Worm (Caenorhabditis elegans) whole organism, L1 larva: ENCODE results near the gene algn-3.

Experiments
- C16A3.4 ChIP-seq: fragments of 150-350 bp; optimal IDR thresholded peaks from 2 replicates; lab custom pipeline; 2014; ENCODE audit warnings: missing biosample characterization, missing genetic modification characterization
- C34B4.2 ChIP-seq: sonication (generic microtip); optimal IDR thresholded peaks from 2 replicates; lab custom pipeline; 2017; ENCODE audit warnings: mild to moderate bottlenecking, missing genetic modification characterization, missing compliant biosample characterization
- alr-1 ChIP-seq: fragments of 200-800 bp; sonication (Bioruptor generic); optimal IDR thresholded peaks from 2 replicates; lab custom pipeline; 2018; ENCODE audit warnings: borderline replicate concordance, mild to moderate bottlenecking, missing genetic modification characterization, missing compliant biosample characterization
- blmp-1 ChIP-seq: fragments of 150-350 bp; optimal IDR thresholded peaks from 2 replicates; lab custom pipeline; 2014; ENCODE audit warnings: missing biosample characterization, missing genetic modification characterization
- ceh-63 ChIP-seq: fragments of 200-800 bp; sonication (Bioruptor generic); optimal IDR thresholded peaks from 2 replicates; lab custom pipeline; 2018; ENCODE audit warnings: mild to moderate bottlenecking, missing genetic modification characterization, missing compliant biosample characterization
- ceh-8 ChIP-seq: fragments of 200-800 bp; sonication (Bioruptor generic); optimal IDR thresholded peaks from 2 replicates; lab custom pipeline; 2018; ENCODE audit warnings: mild to moderate bottlenecking, missing genetic modification characterization, moderate library complexity, missing compliant biosample characterization
- ces-1 ChIP-seq: fragments of 150-350 bp; optimal IDR thresholded peaks from 2 replicates; lab custom pipeline; 2014; ENCODE audit warnings: missing biosample characterization, missing genetic modification reagents, missing genetic modification characterization
- dpl-1 ChIP-seq, 3 experiments: fragments of 150-350 bp in 2 of 3; sonication (generic microtip) in 1 of 3; optimal IDR thresholded peaks; 2 replicates each; lab custom pipeline; 2014 to 2017; ENCODE audit warnings: missing biosample characterization in 3 of 3, missing genetic modification characterization in 3 of 3, missing genetic modification reagents in 3 of 3
- dsc-1 ChIP-seq: sonication (generic microtip); optimal IDR thresholded peaks from 2 replicates; lab custom pipeline; 2016; ENCODE audit warnings: mild to moderate bottlenecking, missing genetic modification characterization, missing compliant biosample characterization
- efl-1 ChIP-seq, 4 experiments: fragments of 150-350 bp; optimal IDR thresholded peaks in 3 of 4; peaks in 1 of 4; 1 replicate in 1 of 4; 2 replicates in 3 of 4; lab custom pipeline; 2014; ENCODE audit warnings: missing biosample characterization in 2 of 4, missing genetic modification characterization in 2 of 4, missing genetic modification reagents in 2 of 4
- egl-27 ChIP-seq, 2 experiments: fragments of 150-350 bp in 1 of 2; sonication (generic microtip); optimal IDR thresholded peaks; 3 replicates each; lab custom pipeline; 2017 to 2018; ENCODE audit warnings: missing biosample characterization in 2 of 2, missing genetic modification characterization in 2 of 2, missing genetic modification reagents in 2 of 2
- elt-2 ChIP-seq: sonication (generic microtip); optimal IDR thresholded peaks from 2 replicates; lab custom pipeline; 2016; ENCODE audit warnings: missing genetic modification characterization, mild to moderate bottlenecking, inconsistent platforms, missing compliant biosample characterization, missing genetic modification reagents
- fkh-8 ChIP-seq: sonication (generic microtip); optimal IDR thresholded peaks from 2 replicates; lab custom pipeline; 2016; ENCODE audit warnings: mild to moderate bottlenecking, missing genetic modification characterization, missing compliant biosample characterization
- fos-1 ChIP-seq: fragments of 150-350 bp; optimal IDR thresholded peaks from 2 replicates; lab custom pipeline; 2014; ENCODE audit warnings: missing biosample characterization, missing genetic modification characterization
- grh-1 ChIP-seq: fragments of 200-800 bp; sonication (Bioruptor generic); IDR thresholded peaks from 2 replicates; pipeline ENCODE4 v1.3.6; 2022; ENCODE audit warnings: missing genetic modification reagents, missing genetic modification characterization, missing compliant biosample characterization
- hlh-4 ChIP-seq: sonication (generic microtip); optimal IDR thresholded peaks from 2 replicates; lab custom pipeline; 2016; ENCODE audit warnings: mild to moderate bottlenecking, missing genetic modification characterization, missing compliant biosample characterization
- hpl-2 ChIP-seq: fragments of 150-350 bp; optimal IDR thresholded peaks from 2 replicates; lab custom pipeline; 2014; ENCODE audit warnings: missing biosample characterization, missing genetic modification reagents, missing genetic modification characterization
- irx-1 ChIP-seq: sonication (generic microtip); optimal IDR thresholded peaks from 2 replicates; lab custom pipeline; 2016; ENCODE audit warnings: missing genetic modification characterization, missing compliant biosample characterization
- lin-13 ChIP-seq: fragments of 150-350 bp; optimal IDR thresholded peaks from 2 replicates; lab custom pipeline; 2014; ENCODE audit warnings: missing biosample characterization, missing genetic modification reagents, missing genetic modification characterization
- lin-14 ChIP-seq: fragments of 200-800 bp; sonication (Bioruptor generic); optimal IDR thresholded peaks from 2 replicates; lab custom pipeline; 2018; ENCODE audit warnings: mild to moderate bottlenecking, missing genetic modification characterization, moderate library complexity, missing compliant biosample characterization
- mef-2 ChIP-seq: fragments of 150-350 bp; optimal IDR thresholded peaks from 2 replicates; lab custom pipeline; 2014; ENCODE audit warnings: missing biosample characterization, missing genetic modification characterization
- mep-1 ChIP-seq: fragments of 150-350 bp; optimal IDR thresholded peaks from 2 replicates; lab custom pipeline; 2014; ENCODE audit warnings: missing biosample characterization, missing genetic modification characterization
- nhr-11 ChIP-seq: fragments of 150-350 bp; optimal IDR thresholded peaks from 2 replicates; lab custom pipeline; 2014; ENCODE audit warnings: missing biosample characterization, missing genetic modification characterization
- nhr-12 ChIP-seq: sonication (generic microtip); optimal IDR thresholded peaks from 2 replicates; lab custom pipeline; 2017; ENCODE audit warnings: missing biosample characterization, missing genetic modification characterization
- nhr-20 ChIP-seq: sonication (generic microtip); optimal IDR thresholded peaks from 2 replicates; lab custom pipeline; 2016; ENCODE audit warnings: mild to moderate bottlenecking, missing genetic modification characterization, missing compliant biosample characterization
- nhr-237 ChIP-seq: fragments of 150-350 bp; optimal IDR thresholded peaks from 2 replicates; lab custom pipeline; 2014; ENCODE audit warnings: missing biosample characterization, missing genetic modification characterization
- nhr-28 ChIP-seq: fragments of 150-350 bp; optimal IDR thresholded peaks from 2 replicates; lab custom pipeline; 2014; ENCODE audit warnings: missing biosample characterization, missing genetic modification characterization
- nhr-47 ChIP-seq: sonication (generic microtip); optimal IDR thresholded peaks from 2 replicates; lab custom pipeline; 2016; ENCODE audit warnings: mild to moderate bottlenecking, missing genetic modification characterization, moderate library complexity, missing compliant biosample characterization
- nhr-76 ChIP-seq: sonication (generic microtip); optimal IDR thresholded peaks from 2 replicates; lab custom pipeline; 2017; ENCODE audit warnings: missing biosample characterization, missing genetic modification characterization
- nhr-84 ChIP-seq: sonication (generic microtip); optimal IDR thresholded peaks from 2 replicates; lab custom pipeline; 2017; ENCODE audit warnings: missing biosample characterization, missing genetic modification characterization
- nhr-90 ChIP-seq: sonication (generic microtip); optimal IDR thresholded peaks from 2 replicates; lab custom pipeline; 2016; ENCODE audit warnings: mild to moderate bottlenecking, missing genetic modification characterization, missing compliant biosample characterization; ENCODE audit not compliant: poor library complexity
- rnt-1 ChIP-seq: sonication (generic microtip); optimal IDR thresholded peaks from 2 replicates; lab custom pipeline; 2016; ENCODE audit warnings: mild to moderate bottlenecking, missing genetic modification characterization, moderate library complexity, missing compliant biosample characterization
- skn-1 ChIP-seq: fragments of 150-350 bp; optimal IDR thresholded peaks from 2 replicates; lab custom pipeline; 2014; ENCODE audit warnings: missing biosample characterization, missing genetic modification characterization
- snpc-4 ChIP-seq: fragments of 150-350 bp; optimal IDR thresholded peaks from 2 replicates; lab custom pipeline; 2014; ENCODE audit warnings: missing biosample characterization, missing genetic modification characterization
- snu-23 ChIP-seq: sonication (generic microtip); optimal IDR thresholded peaks from 2 replicates; lab custom pipeline; 2016; ENCODE audit warnings: missing genetic modification characterization, missing compliant biosample characterization
- sup-37 ChIP-seq: fragments of 200-800 bp; sonication (Bioruptor generic); optimal IDR thresholded peaks from 2 replicates; lab custom pipeline; 2018; ENCODE audit warnings: mild to moderate bottlenecking, missing genetic modification characterization, missing compliant biosample characterization
- tbx-2 ChIP-seq: sonication (generic microtip); optimal IDR thresholded peaks from 2 replicates; lab custom pipeline; 2016; ENCODE audit warnings: missing genetic modification characterization, missing compliant biosample characterization
- unc-130 ChIP-seq: fragments of 150-350 bp; optimal IDR thresholded peaks from 2 replicates; lab custom pipeline; 2017; ENCODE audit warnings: missing biosample characterization, missing genetic modification characterization, inconsistent platforms
- unc-30 ChIP-seq: sonication (generic microtip); optimal IDR thresholded peaks from 2 replicates; lab custom pipeline; 2017; ENCODE audit warnings: missing biosample characterization, missing genetic modification characterization
- vab-15 ChIP-seq: sonication (generic microtip); optimal IDR thresholded peaks from 2 replicates; lab custom pipeline; 2017; ENCODE audit warnings: missing genotype, mild to moderate bottlenecking, missing genetic modification characterization, missing compliant biosample characterization
- xbp-1 ChIP-seq: sonication (generic microtip); optimal IDR thresholded peaks from 2 replicates; lab custom pipeline; 2016; ENCODE audit warnings: missing genetic modification characterization, missing compliant biosample characterization
- zag-1 ChIP-seq: fragments of 150-350 bp; optimal IDR thresholded peaks from 2 replicates; lab custom pipeline; 2014; ENCODE audit warnings: missing biosample characterization, missing genetic modification characterization
- zip-4 ChIP-seq: fragments of 200-800 bp; sonication (Bioruptor generic); optimal IDR thresholded peaks from 2 replicates; lab custom pipeline; 2018; ENCODE audit warnings: mild to moderate bottlenecking, missing genetic modification characterization, moderate library complexity, missing compliant biosample characterization
- ztf-4 ChIP-seq: fragments of 150-350 bp; optimal IDR thresholded peaks from 2 replicates; lab custom pipeline; 2014; ENCODE audit warnings: missing biosample characterization, missing genetic modification characterization

algn-3 gene

ce11 chrII:14154357-14154756 lies 21.7 kb upstream of the algn-3 start, which contains the start of gene Y48B6A.1 (continued):
- TF ChIP-seq rnt-1 (tag; lab: Kevin White, UChicago) (peak; percentile 99), elt-2 (tag; lab: Kevin White, UChicago) (peak; percentile 49), skn-1 (peak; percentile 97), nhr-90 (tag; lab: Kevin White, UChicago) (peak; percentile 96), ces-1 (GFP tag; lab: Kevin White, UChicago) (no peak), snpc-4 (peak; percentile 94), zag-1 (tag; lab: Kevin White, UChicago) (no peak), nhr-237 (tag; lab: Kevin White, UChicago) (peak; percentile 90), grh-1 (GFP tag; lab: Robert Waterston, UW) (peak; percentile 67), vab-15 (peak; percentile 93), unc-130 (peak; percentile 99), nhr-47 (tag; lab: Kevin White, UChicago) (peak; percentile 95), dpl-1 (GFP tag; optimal IDR thresholded peaks at IDR 0.05; lab: Kevin White, UChicago) (peak; percentile 88 to 91 (median 88)), fos-1 (tag; lab: Kevin White, UChicago) (peak; percentile 77), nhr-20 (tag; lab: Kevin White, UChicago) (peak; percentile 90), hpl-2 (GFP tag; lab: Kevin White, UChicago) (peak; percentile 82), mef-2 (peak; percentile 10), nhr-12 (tag; lab: Kevin White, UChicago) (no peak), hlh-4 (tag; lab: Kevin White, UChicago) (no peak), nhr-11 (tag; lab: Kevin White, UChicago) (peak; percentile 66), ceh-63 (GFP tag; lab: Kevin White, UChicago) (peak; percentile 35), ztf-4 (tag; lab: Kevin White, UChicago) (peak; percentile 74), unc-30 (tag; lab: Kevin White, UChicago) (no peak), fkh-8 (tag; lab: Kevin White, UChicago) (peak; percentile 97), snu-23 (peak; percentile 96), C16A3.4 (tag; lab: Kevin White, UChicago) (peak; percentile 98), nhr-28 (tag; lab: Kevin White, UChicago) (no peak), egl-27 (tag; optimal IDR thresholded peaks at IDR 0.05; lab: Kevin White, UChicago) (peak; percentile 8 to 63), dsc-1 (tag; lab: Kevin White, UChicago) (peak; percentile 89), xbp-1 (peak; percentile 94), irx-1 (tag; lab: Kevin White, UChicago) (peak; percentile 89), lin-14 (peak; percentile 96), C34B4.2 (no peak), mep-1 (tag; lab: Kevin White, UChicago) (peak; percentile 98), tbx-2 (peak; percentile 94), alr-1 (tag; lab: Kevin White, UChicago) (no peak), nhr-76 (tag; lab: Kevin White, UChicago) (no peak), efl-1 (optimal IDR thresholded peaks at IDR 0.05; lab: Kevin White, UChicago) (peak; percentile 91 to 94), efl-1 (GFP tag; optimal IDR thresholded peaks at IDR 0.05 in 1 of 2; lab: Kevin White, UChicago) (peak; percentile 89 to 98), blmp-1 (tag; lab: Kevin White, UChicago) (peak; percentile 87), nhr-84 (tag; lab: Kevin White, UChicago) (peak; percentile 23), zip-4 (peak; percentile 65), lin-13 (peak; percentile 94), sup-37 (GFP tag; lab: Kevin White, UChicago) (peak; percentile 30), ceh-8 (GFP tag; lab: Kevin White, UChicago) (peak; percentile 30)
